Worm (Caenorhabditis elegans): Measurements from ENCODE around the gene K02C4.3.

- TF ChIP-seq nhr-20 (tag; optimal IDR thresholded peaks at IDR 0.05) (no peak), lin-15B (tag; optimal IDR thresholded peaks at IDR 0.05) (no peak), nhr-28 (tag; optimal IDR thresholded peaks at IDR 0.05) (no peak), zag-1 (tag; optimal IDR thresholded peaks at IDR 0.05) (no peak), sptf-1 (tag; optimal IDR thresholded peaks at IDR 0.05) (no peak), nhr-76 (tag; optimal IDR thresholded peaks at IDR 0.05) (no peak), jun-1 (tag; optimal IDR thresholded peaks at IDR 0.05) (no peak), ama-1 (optimal IDR thresholded peaks at IDR 0.05) (no peak)
Observed at ce11 chrII:8093914-8094313, 7.3 kb upstream of the K02C4.3 start.
